Fruit fly (Drosophila melanogaster) whole organism, prepupa: ENCODE data around the gene Cyp9f2.

Experiments
- Blimp-1 ChIP-seq: fragments of 200-800 bp; sonication (Bioruptor generic); optimal IDR thresholded peaks from 3 replicates; lab custom pipeline; 2017; ENCODE audit warnings: missing biosample characterization, missing genetic modification characterization, mild to moderate bottlenecking, moderate library complexity, missing genetic modification reagents
- CG10669 ChIP-seq: fragments of 200-800 bp; sonication (Bioruptor generic); optimal IDR thresholded peaks from 3 replicates; lab custom pipeline; 2018; ENCODE audit warnings: missing biosample characterization, mild to moderate bottlenecking, missing genetic modification characterization, moderate library complexity
- CG11294 ChIP-seq: fragments of 200-800 bp; sonication (Bioruptor generic); IDR thresholded peaks from 2 replicates; pipeline ENCODE4 v1.3.6; 2022; ENCODE audit warnings: missing biosample characterization, missing genetic modification characterization
- CG11902 ChIP-seq: fragments of 200-800 bp; sonication (Bioruptor generic); optimal IDR thresholded peaks from 3 replicates; lab custom pipeline; 2016; ENCODE audit warnings: missing biosample characterization, missing genetic modification characterization
- CG3919 ChIP-seq: fragments of 200-800 bp; sonication (Bioruptor generic); optimal IDR thresholded peaks from 3 replicates; lab custom pipeline; 2016; ENCODE audit warnings: missing biosample characterization, missing genetic modification characterization
- CG6163 ChIP-seq: fragments of 200-800 bp; sonication (Bioruptor generic); IDR thresholded peaks from 3 replicates; pipeline ENCODE4 v1.3.6; 2022; ENCODE audit warnings: missing biosample characterization, missing genetic modification characterization
- CG6792 ChIP-seq: fragments of 200-800 bp; sonication (Bioruptor generic); optimal IDR thresholded peaks from 3 replicates; lab custom pipeline; 2016; ENCODE audit warnings: missing biosample characterization, missing genetic modification characterization
- CG6808 ChIP-seq: fragments of 200-800 bp; sonication (Bioruptor generic); optimal IDR thresholded peaks from 3 replicates; lab custom pipeline; 2017; ENCODE audit warnings: missing biosample characterization, missing genetic modification characterization, mild to moderate bottlenecking, moderate library complexity, missing genetic modification reagents
- CG8319 ChIP-seq: fragments of 200-800 bp; sonication (Bioruptor generic); optimal IDR thresholded peaks from 3 replicates; lab custom pipeline; 2016; ENCODE audit warnings: missing biosample characterization, missing genetic modification characterization
- Eip78C ChIP-seq: fragments of 200-800 bp; sonication (Bioruptor generic); peaks from one replicate; lab custom pipeline; 2016; ENCODE audit warnings: missing biosample characterization, missing genetic modification characterization
- Eip93F ChIP-seq: fragments of 200-800 bp; sonication (Bioruptor generic); optimal IDR thresholded peaks from 2 replicates; lab custom pipeline; 2016; ENCODE audit warnings: missing biosample characterization, mild to moderate bottlenecking, missing genetic modification characterization
- Hr38 ChIP-seq: sonication (Bioruptor generic); optimal IDR thresholded peaks from 2 replicates; lab custom pipeline; 2016; ENCODE audit warnings: missing biosample characterization, missing genetic modification characterization
- Hr39 ChIP-seq: fragments of 200-800 bp; sonication (Bioruptor generic); optimal IDR thresholded peaks from 2 replicates; lab custom pipeline; 2016; ENCODE audit warnings: missing biosample characterization, missing genetic modification characterization
- Lpt ChIP-seq: fragments of 200-800 bp; sonication (Bioruptor generic); optimal IDR thresholded peaks from 3 replicates; lab custom pipeline; 2016; ENCODE audit warnings: missing biosample characterization, missing genetic modification characterization
- Met ChIP-seq: fragments of 200-800 bp; sonication (Bioruptor generic); optimal IDR thresholded peaks from 3 replicates; lab custom pipeline; 2016; ENCODE audit warnings: missing biosample characterization, missing genetic modification characterization
- Smox ChIP-seq: fragments of 200-800 bp; sonication (Bioruptor generic); optimal IDR thresholded peaks from 3 replicates; lab custom pipeline; 2016; ENCODE audit warnings: missing biosample characterization, missing genetic modification characterization
- Sox102F ChIP-seq: fragments of 200-800 bp; sonication (Bioruptor generic); optimal IDR thresholded peaks from 2 replicates; lab custom pipeline; 2016; ENCODE audit warnings: missing biosample characterization, mild to moderate bottlenecking, missing genetic modification characterization
- Sox15 ChIP-seq: fragments of 200-800 bp; sonication (Bioruptor generic); optimal IDR thresholded peaks from 3 replicates; lab custom pipeline; 2016; ENCODE audit warnings: missing biosample characterization, missing genetic modification characterization
- achi ChIP-seq: fragments of 200-800 bp; sonication (Bioruptor generic); optimal IDR thresholded peaks from 3 replicates; lab custom pipeline; 2016; ENCODE audit warnings: missing biosample characterization, missing genetic modification characterization
- dsx ChIP-seq: fragments of 200-800 bp; optimal IDR thresholded peaks from 3 replicates; lab custom pipeline; 2019; ENCODE audit warnings: missing biosample characterization, mild to moderate bottlenecking, missing genetic modification characterization, moderate library complexity; ENCODE audit not compliant: poor library complexity, severe bottlenecking
- eg ChIP-seq: fragments of 200-800 bp; sonication (Bioruptor generic); IDR thresholded peaks from 3 replicates; pipeline ENCODE4 v1.3.6; 2022; ENCODE audit warnings: missing biosample characterization, missing genetic modification characterization
- fd85E ChIP-seq: fragments of 200-800 bp; sonication (Bioruptor generic); optimal IDR thresholded peaks from 3 replicates; lab custom pipeline; 2016; ENCODE audit warnings: missing biosample characterization, missing genetic modification characterization
- fkh ChIP-seq: fragments of 200-800 bp; sonication (Bioruptor generic); optimal IDR thresholded peaks from 3 replicates; lab custom pipeline; 2017; ENCODE audit warnings: missing biosample characterization, mild to moderate bottlenecking, missing genetic modification characterization, moderate library complexity
- net ChIP-seq: fragments of 200-800 bp; sonication (Bioruptor generic); optimal IDR thresholded peaks from 3 replicates; lab custom pipeline; 2016; ENCODE audit warnings: missing biosample characterization, missing genetic modification characterization
- salr ChIP-seq, 2 experiments: fragments of 200-800 bp; sonication (Bioruptor generic); optimal IDR thresholded peaks; 3 replicates each; lab custom pipeline; 2016 to 2018; ENCODE audit warnings: missing biosample characterization in 2 of 2, missing genetic modification characterization in 2 of 2, mild to moderate bottlenecking in 1 of 2
- spab ChIP-seq: fragments of 200-800 bp; sonication (Bioruptor generic); optimal IDR thresholded peaks from 2 replicates; lab custom pipeline; 2017; ENCODE audit warnings: missing biosample characterization, mild to moderate bottlenecking, missing genetic modification characterization, missing genetic modification reagents
- svp ChIP-seq: fragments of 200-800 bp; sonication (Bioruptor generic); peaks from one replicate; lab custom pipeline; 2016; ENCODE audit warnings: missing biosample characterization, missing genetic modification characterization
- vri ChIP-seq: fragments of 200-800 bp; sonication (Bioruptor generic); optimal IDR thresholded peaks from 3 replicates; lab custom pipeline; 2016; ENCODE audit warnings: missing biosample characterization, mild to moderate bottlenecking, missing genetic modification characterization

The Cyp9f2 gene

dm6 chr3R:12369135-12369792 is 36.6 kb downstream of the Cyp9f2 start, which contains the start of gene GstD1 (continued):
- TF ChIP-seq eg (GFP tag; lab: Robert Waterston, UW): peak; percentile 75
- peak; percentile 83 for TF ChIP-seq Lpt (GFP tag; lab: Kevin White, UChicago)
- TF ChIP-seq Sox15 (GFP tag; lab: Kevin White, UChicago): peak; percentile 10
- TF ChIP-seq svp (GFP tag; lab: Kevin White, UChicago): peak; percentile 79
- TF ChIP-seq Sox102F (GFP tag; lab: Kevin White, UChicago): peak; percentile 2
- no peak for TF ChIP-seq Blimp-1 (GFP tag; lab: Kevin White, UChicago)
- no peak for TF ChIP-seq CG11902 (GFP tag; lab: Kevin White, UChicago)
- TF ChIP-seq Smox (GFP tag; lab: Kevin White, UChicago): peak; percentile 36
- peak; percentile 50 for TF ChIP-seq Met (GFP tag; lab: Kevin White, UChicago)
- peak; percentile 40 for TF ChIP-seq CG10669
- peak; percentile 25 for TF ChIP-seq spab (GFP tag; lab: Kevin White, UChicago)
- peak; percentile 74 for TF ChIP-seq achi
- peak; percentile 89 for TF ChIP-seq Eip78C (GFP tag; lab: Kevin White, UChicago)
- TF ChIP-seq Hr38 (GFP tag; lab: Kevin White, UChicago): no peak
- no peak for TF ChIP-seq CG8319
- peak; percentile 71 for TF ChIP-seq CG3919 (GFP tag; lab: Kevin White, UChicago)
- TF ChIP-seq net (GFP tag; lab: Kevin White, UChicago): peak; percentile 63
- TF ChIP-seq CG6163 (GFP tag; lab: Robert Waterston, UW): peak; percentile 69
- no peak for TF ChIP-seq fd85E
- TF ChIP-seq, all 60 proteins: peak for 51

dm6 chr3R:12367464-12367863 is 38.4 kb downstream of the Cyp9f2 start, which contains the start of gene GstD9:
Gene GstD9 (minus strand): TSS chr3R:12367564.
- TF ChIP-seq Eip78C (GFP tag; lab: Kevin White, UChicago): peak; percentile 41
- no peak for TF ChIP-seq achi
- no peak for TF ChIP-seq vri

- peak; percentile 8 for TF ChIP-seq vri
- TF ChIP-seq Eip93F (GFP tag; lab: Kevin White, UChicago): peak; percentile 3
- TF ChIP-seq dsx (GFP tag; lab: Kevin White, UChicago): no peak
- peak; percentile 31 for TF ChIP-seq fkh (GFP tag; lab: Kevin White, UChicago)
These were observed 39.9 kb downstream of the Cyp9f2 start for dm6 chr3R:12365887-12366286.

dm6 chr3R:12365264-12365840 is 40.5 kb downstream of the Cyp9f2 start, which contains the start of gene GstD10:
Gene GstD10 (minus strand): TSS chr3R:12365735.
- TF ChIP-seq vri: peak; percentile 75
- TF ChIP-seq dsx (GFP tag; lab: Kevin White, UChicago): no peak
- no peak for TF ChIP-seq salr (GFP tag; optimal IDR thresholded peaks at IDR 0.05; lab: Kevin White, UChicago)
- TF ChIP-seq svp (GFP tag; lab: Kevin White, UChicago): peak; percentile 90
- TF ChIP-seq CG6808 (GFP tag; lab: Kevin White, UChicago): no peak

- TF ChIP-seq svp (GFP tag; lab: Kevin White, UChicago): no peak
- no peak for TF ChIP-seq Sox15 (GFP tag; lab: Kevin White, UChicago)
- no peak for TF ChIP-seq CG6792 (GFP tag; lab: Kevin White, UChicago)
- TF ChIP-seq Hr39 (GFP tag; lab: Kevin White, UChicago): no peak
- TF ChIP-seq CG11294 (GFP tag; lab: Robert Waterston, UW): no peak
- TF ChIP-seq CG8319: no peak
- TF ChIP-seq CG11902 (GFP tag; lab: Kevin White, UChicago): no peak
- no peak for TF ChIP-seq net (GFP tag; lab: Kevin White, UChicago)
- TF ChIP-seq, all 60 proteins: peak for 0
These were observed 41.2 kb downstream of the Cyp9f2 start, which contains the start of gene Tim17a1 for dm6 chr3R:12364580-12364979. Gene Tim17a1 (minus strand): TSS chr3R:12364680.

dm6 chr3R:12363544-12363943 is 42.3 kb downstream of the Cyp9f2 start:
- no peak for TF ChIP-seq Sox15 (GFP tag; lab: Kevin White, UChicago)
- TF ChIP-seq Smox (GFP tag; lab: Kevin White, UChicago): no peak
- peak; percentile 50 for TF ChIP-seq dsx (GFP tag; lab: Kevin White, UChicago)
- TF ChIP-seq, all 60 proteins: peak for 1
